Worm (Caenorhabditis elegans) whole organism, mixed stage, embryonic: ENCODE measurements around the gene acr-9.
A peak's percentile ranks its signal among the peaks of the same experiment; 100 is the strongest.

Experiments
- bed-3 ChIP-seq: fragments of 200-800 bp; sonication (Bioruptor generic); optimal IDR thresholded peaks from 3 replicates; lab custom pipeline; 2018; ENCODE audit warnings: mild to moderate bottlenecking, missing genetic modification characterization, moderate library complexity, missing compliant biosample characterization
- ceh-39 ChIP-seq: fragments of 150-350 bp; optimal IDR thresholded peaks from 2 replicates; lab custom pipeline; 2014; ENCODE audit warnings: missing biosample characterization, missing genetic modification characterization
- ceh-43 ChIP-seq: fragments of 200-800 bp; sonication (Bioruptor generic); optimal IDR thresholded peaks from 2 replicates; lab custom pipeline; 2018; ENCODE audit warnings: mild to moderate bottlenecking, missing genetic modification characterization, moderate library complexity, missing compliant biosample characterization
- ces-1 ChIP-seq: fragments of 150-350 bp; optimal IDR thresholded peaks from 2 replicates; lab custom pipeline; 2014; ENCODE audit warnings: missing biosample characterization, missing genetic modification reagents, missing genetic modification characterization
- drap-1 ChIP-seq: fragments of 200-800 bp; sonication (Bioruptor generic); optimal IDR thresholded peaks from 3 replicates; lab custom pipeline; 2018; ENCODE audit warnings: mild to moderate bottlenecking, missing genetic modification characterization, missing compliant biosample characterization
- elt-1 ChIP-seq: sonication (generic microtip); optimal IDR thresholded peaks from 2 replicates; lab custom pipeline; 2017; ENCODE audit warnings: missing genetic modification characterization, mild to moderate bottlenecking, missing compliant biosample characterization, antibody characterized with exemption, moderate library complexity, borderline replicate concordance; ENCODE audit not compliant: insufficient read depth
- elt-3 ChIP-seq: fragments of 150-350 bp; optimal IDR thresholded peaks from 2 replicates; lab custom pipeline; 2014; ENCODE audit warnings: missing biosample characterization, missing genetic modification characterization
- flh-1 ChIP-seq: fragments of 200-800 bp; sonication (Bioruptor generic); optimal IDR thresholded peaks from 2 replicates; lab custom pipeline; 2018; ENCODE audit warnings: mild to moderate bottlenecking, missing genetic modification characterization, moderate library complexity, missing compliant biosample characterization
- ham-2 ChIP-seq: fragments of 200-800 bp; sonication (Bioruptor generic); optimal IDR thresholded peaks from 2 replicates; lab custom pipeline; 2018; ENCODE audit warnings: mild to moderate bottlenecking, missing genetic modification characterization, missing compliant biosample characterization
- hlh-1 ChIP-seq: fragments of 150-350 bp; optimal IDR thresholded peaks from 2 replicates; lab custom pipeline; 2014; ENCODE audit warnings: missing biosample characterization, missing genetic modification reagents, missing genetic modification characterization
- lin-13 ChIP-seq: fragments of 150-350 bp; optimal IDR thresholded peaks from 2 replicates; lab custom pipeline; 2014; ENCODE audit warnings: missing biosample characterization, missing genetic modification characterization
- lin-32 ChIP-seq: fragments of 200-800 bp; sonication (Bioruptor generic); optimal IDR thresholded peaks from 2 replicates; lab custom pipeline; 2018; ENCODE audit warnings: mild to moderate bottlenecking, missing genetic modification characterization, missing compliant biosample characterization
- lsy-2 ChIP-seq: fragments of 150-350 bp; optimal IDR thresholded peaks from 2 replicates; lab custom pipeline; 2014; ENCODE audit warnings: missing biosample characterization, missing genetic modification characterization
- mab-5 ChIP-seq: fragments of 150-350 bp; optimal IDR thresholded peaks from 2 replicates; lab custom pipeline; 2014; ENCODE audit warnings: missing biosample characterization, missing genetic modification characterization
- mep-1 ChIP-seq: fragments of 150-350 bp; optimal IDR thresholded peaks from 2 replicates; lab custom pipeline; 2017; ENCODE audit warnings: missing biosample characterization, missing genetic modification reagents, missing genetic modification characterization, inconsistent platforms
- mls-2 ChIP-seq: sonication (generic microtip); optimal IDR thresholded peaks from 2 replicates; lab custom pipeline; 2016; ENCODE audit warnings: mild to moderate bottlenecking, missing genetic modification characterization, moderate library complexity, missing compliant biosample characterization
- nhr-2 ChIP-seq: fragments of 150-350 bp; optimal IDR thresholded peaks from 2 replicates; lab custom pipeline; 2014; ENCODE audit warnings: missing biosample characterization, missing genetic modification characterization
- nhr-237 ChIP-seq: fragments of 150-350 bp; optimal IDR thresholded peaks from 2 replicates; lab custom pipeline; 2014; ENCODE audit warnings: missing biosample characterization, missing genetic modification characterization
- nhr-28 ChIP-seq: fragments of 150-350 bp; optimal IDR thresholded peaks from 2 replicates; lab custom pipeline; 2014; ENCODE audit warnings: missing biosample characterization, missing genetic modification characterization
- pha-4 ChIP-seq: fragments of 150-350 bp; optimal IDR thresholded peaks from 2 replicates; lab custom pipeline; 2018; ENCODE audit warnings: missing biosample characterization, missing genetic modification reagents, missing genetic modification characterization
- sem-2 ChIP-seq: fragments of 200-800 bp; sonication (Bioruptor generic); optimal IDR thresholded peaks from 2 replicates; lab custom pipeline; 2018; ENCODE audit warnings: mild to moderate bottlenecking, missing genetic modification characterization, missing compliant biosample characterization
- snpc-4 ChIP-seq: fragments of 150-350 bp; optimal IDR thresholded peaks from 2 replicates; lab custom pipeline; 2014; ENCODE audit warnings: missing biosample characterization, missing genetic modification characterization
- sptf-1 ChIP-seq: sonication (generic microtip); optimal IDR thresholded peaks from 2 replicates; lab custom pipeline; 2017; ENCODE audit warnings: mild to moderate bottlenecking, missing genetic modification characterization, moderate library complexity, missing compliant biosample characterization
- tbx-8 ChIP-seq: fragments of 200-800 bp; sonication (Bioruptor generic); optimal IDR thresholded peaks from 2 replicates; lab custom pipeline; 2018; ENCODE audit warnings: mild to moderate bottlenecking, missing genetic modification characterization, moderate library complexity, missing compliant biosample characterization
- unc-120 ChIP-seq: sonication (generic microtip); optimal IDR thresholded peaks from 2 replicates; lab custom pipeline; 2017; ENCODE audit warnings: missing genetic modification characterization, missing compliant biosample characterization; ENCODE audit not compliant: poor library complexity, severe bottlenecking
- unc-62 ChIP-seq: fragments of 150-350 bp; optimal IDR thresholded peaks from 2 replicates; lab custom pipeline; 2014; ENCODE audit warnings: missing biosample characterization, missing genetic modification reagents, missing genetic modification characterization

The acr-9 gene

DNA sequence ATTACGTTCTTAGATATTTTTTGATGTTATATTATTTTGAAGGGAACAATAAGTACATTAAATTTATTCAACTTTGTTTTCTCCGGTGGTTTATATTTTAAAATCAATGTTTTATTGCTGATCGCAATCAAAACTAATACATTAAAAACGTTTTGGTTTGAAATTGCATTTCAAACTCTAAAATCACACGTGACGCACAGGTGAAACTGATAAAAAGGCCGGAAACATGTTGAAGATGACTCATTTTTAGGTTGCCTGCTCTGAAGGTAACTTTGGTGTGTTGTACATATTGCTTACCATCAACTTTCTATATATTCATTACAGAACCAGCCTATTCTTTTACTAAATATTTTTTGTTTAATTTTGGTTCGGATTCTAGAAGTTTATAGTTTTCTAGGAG, 39.0 kb upstream of the acr-9 start:
- no peak for TF ChIP-seq mab-5 (tag; lab: Kevin White, UChicago)
- no peak for TF ChIP-seq lin-32 (GFP tag; lab: Kevin White, UChicago)

DNA sequence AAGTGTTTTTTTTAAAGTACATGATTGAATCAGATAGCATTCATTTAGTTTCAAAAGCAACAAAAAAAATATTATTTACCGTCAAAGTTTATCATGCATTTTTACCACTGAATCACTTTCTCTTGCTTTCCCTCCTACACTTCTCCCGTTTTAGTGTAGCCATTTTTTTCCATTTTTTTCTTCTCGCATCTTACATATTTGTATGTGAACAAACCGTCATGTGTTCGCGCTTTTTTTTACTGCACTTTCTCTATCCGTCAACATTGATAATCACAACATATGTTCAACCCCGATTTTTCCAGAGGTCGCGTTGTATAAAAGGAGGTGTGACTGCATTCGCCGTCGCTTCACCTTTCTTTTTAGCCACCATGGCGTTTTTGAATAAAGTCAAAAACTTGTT, 30.2 kb upstream of the acr-9 start, which contains the start of gene gck-4:
Gene gck-4 (plus strand): TSS at position 301 of the 400 bp plus-strand sequence.
- no peak for TF ChIP-seq lin-13 (tag; lab: Kevin White, UChicago)
- TF ChIP-seq lsy-2 (tag; lab: Kevin White, UChicago): no peak
- no peak for TF ChIP-seq elt-1 (tag; lab: Kevin White, UChicago)
- TF ChIP-seq nhr-28 (tag; lab: Kevin White, UChicago): no peak
- TF ChIP-seq elt-3 (tag; lab: Kevin White, UChicago): no peak
- no peak for TF ChIP-seq unc-62 (GFP tag; lab: Kevin White, UChicago)
- TF ChIP-seq mls-2 (tag; lab: Kevin White, UChicago): no peak

DNA sequence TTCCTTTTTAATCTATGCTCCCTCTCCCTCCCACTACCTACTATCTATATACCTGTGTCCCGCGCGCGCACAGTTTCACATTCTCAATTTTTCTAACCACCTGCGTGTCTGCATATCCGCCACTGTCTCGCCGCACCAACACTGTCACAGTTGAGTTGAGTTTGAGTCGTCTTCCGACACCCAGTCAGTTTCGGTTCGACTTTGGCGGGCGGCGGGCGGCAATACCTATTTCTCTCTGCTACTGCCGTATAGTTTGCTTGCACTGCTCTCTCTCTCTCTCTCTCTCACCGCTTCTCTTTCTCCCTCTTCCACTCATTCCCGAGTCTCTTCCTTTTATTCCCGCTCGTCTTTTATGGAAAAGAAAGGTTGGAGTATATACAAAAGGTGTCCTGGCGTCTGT, 28.7 kb upstream of the acr-9 start:
- TF ChIP-seq mep-1 (tag; lab: Kevin White, UChicago) (no peak), sem-2 (GFP tag; lab: Kevin White, UChicago) (no peak), unc-120 (tag; lab: Kevin White, UChicago) (peak; percentile 13), ceh-39 (tag; lab: Kevin White, UChicago) (peak; percentile 17), ceh-43 (GFP tag; lab: Kevin White, UChicago) (no peak), sptf-1 (peak; percentile 51), mls-2 (tag; lab: Kevin White, UChicago) (peak; percentile 48), hlh-1 (tag; lab: Kevin White, UChicago) (no peak), ham-2 (peak; percentile 92), nhr-2 (peak; percentile 29)

DNA sequence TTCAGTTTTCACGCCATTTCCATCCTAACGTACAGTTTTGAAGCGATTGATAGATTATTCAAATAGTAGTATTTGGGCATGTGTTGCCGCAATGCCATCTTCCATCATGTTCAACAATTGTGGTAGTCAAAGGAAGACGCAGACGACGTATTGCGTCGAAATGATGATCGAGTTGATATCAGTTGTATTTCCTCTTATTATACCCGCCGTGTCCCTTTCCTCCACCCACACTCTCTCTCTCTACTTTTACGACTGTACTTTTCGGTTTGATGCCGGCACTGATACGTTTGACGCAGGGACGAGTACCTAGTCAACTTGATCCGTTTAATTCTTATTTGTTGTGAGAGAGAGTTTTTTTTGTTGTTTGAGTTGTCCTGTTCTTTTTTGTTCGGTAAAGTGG, 25.9 kb upstream of the acr-9 start:
- TF ChIP-seq elt-1 (tag; lab: Kevin White, UChicago) (peak; percentile 35), flh-1 (GFP tag; lab: Kevin White, UChicago) (no peak)

DNA sequence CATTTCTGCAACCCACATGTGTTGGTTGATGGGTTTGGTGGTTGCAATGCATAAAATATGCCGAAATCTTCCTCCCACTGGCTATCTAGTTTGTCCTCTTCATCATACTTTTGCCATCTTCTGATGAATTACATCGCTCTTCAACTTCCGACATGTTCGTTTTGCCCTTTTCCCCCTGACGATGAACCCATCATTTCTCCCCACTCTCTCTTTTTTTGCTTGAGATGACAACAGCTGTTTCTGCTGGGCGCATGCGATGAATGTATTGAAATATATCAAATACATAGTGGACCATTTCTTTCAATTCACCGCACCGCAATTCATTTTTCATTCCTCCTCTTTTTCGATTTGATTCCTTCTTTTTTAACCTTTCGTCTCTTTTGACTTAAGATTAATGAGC, 24.3 kb upstream of the acr-9 start:
- TF ChIP-seq hlh-1 (tag; lab: Kevin White, UChicago): peak; percentile 60
- no peak for TF ChIP-seq ces-1 (GFP tag; lab: Kevin White, UChicago)
- TF ChIP-seq drap-1 (GFP tag; lab: Kevin White, UChicago): no peak
- TF ChIP-seq unc-120 (tag; lab: Kevin White, UChicago): no peak

DNA sequence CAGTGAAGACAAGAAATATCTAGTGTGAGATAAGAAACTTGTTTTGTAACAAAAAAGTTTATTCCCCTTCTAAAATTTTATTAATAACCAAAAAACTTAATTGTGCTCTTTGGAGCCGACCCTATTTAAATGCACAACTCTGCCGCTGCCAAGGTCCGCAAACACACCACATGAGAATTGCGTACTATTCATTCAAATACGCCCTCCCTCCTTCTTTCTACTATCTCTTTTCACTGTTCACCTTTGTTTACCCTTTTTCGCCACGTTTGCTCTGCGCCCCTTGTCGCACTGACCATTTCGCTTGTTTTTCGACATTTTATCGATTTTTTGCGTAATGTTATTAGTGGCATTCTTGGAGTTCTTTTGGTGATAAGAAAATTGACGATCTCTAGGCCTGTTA, 22.9 kb upstream of the acr-9 start:
- no peak for TF ChIP-seq bed-3 (GFP tag; lab: Kevin White, UChicago)
- TF ChIP-seq nhr-237: peak; percentile 26
- TF ChIP-seq pha-4 (tag; lab: Kevin White, UChicago): peak; percentile 80
- peak; percentile 14 for TF ChIP-seq lin-13 (tag; lab: Kevin White, UChicago)
- TF ChIP-seq tbx-8 (GFP tag; lab: Kevin White, UChicago): no peak
- peak; percentile 72 for TF ChIP-seq mep-1 (tag; lab: Kevin White, UChicago)
- no peak for TF ChIP-seq snpc-4
- peak; percentile 33 for TF ChIP-seq ces-1 (GFP tag; lab: Kevin White, UChicago)
- peak; percentile 6 for TF ChIP-seq lsy-2 (tag; lab: Kevin White, UChicago)

DNA sequence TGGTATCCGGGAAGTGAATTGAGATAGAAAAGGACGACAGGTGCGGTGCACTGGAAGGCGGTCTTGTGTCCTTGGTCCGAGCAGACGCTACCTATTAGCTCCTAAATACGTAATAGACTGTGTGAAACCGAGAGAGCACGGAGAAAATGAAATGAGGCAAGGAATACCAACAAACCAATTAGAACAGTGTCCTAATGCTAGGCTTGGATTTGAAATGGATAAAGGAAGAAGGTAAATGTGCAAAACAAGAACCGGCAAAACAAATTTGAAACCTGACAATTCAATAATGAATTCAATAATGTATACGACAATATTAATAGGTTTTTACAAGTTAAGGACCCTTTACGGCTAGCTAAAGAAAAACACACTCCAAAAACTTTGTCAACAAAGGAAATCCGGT, 22.0 kb upstream of the acr-9 start, which contains the start of gene C04A11.2:
Gene C04A11.2 (minus strand): TSS at position 101 of the 400 bp plus-strand sequence.
- TF ChIP-seq nhr-28 (tag; lab: Kevin White, UChicago) (no peak), ces-1 (GFP tag; lab: Kevin White, UChicago) (peak; percentile 65)
